Fruit fly (Drosophila melanogaster): ENCODE results near the gene FMRFaR.

FMRFaR gene

DNA sequence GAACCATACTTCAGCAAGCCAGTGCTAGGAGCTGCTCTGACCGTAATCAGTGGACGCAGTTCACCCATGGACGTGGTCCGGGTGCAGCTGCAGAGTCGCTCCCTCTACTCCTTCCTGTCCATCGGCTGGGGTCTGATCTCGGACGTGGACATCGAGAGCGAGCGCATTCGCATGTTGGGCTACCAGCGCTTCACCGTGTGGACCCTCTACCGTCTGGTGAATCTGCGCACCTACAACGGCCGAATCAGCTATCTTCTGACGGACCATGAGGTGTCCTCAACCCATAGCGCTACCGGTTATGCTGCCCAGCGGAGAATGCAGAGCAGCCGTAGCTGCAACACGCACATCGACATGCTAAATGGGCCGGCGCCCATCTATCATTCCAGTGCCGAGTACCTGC is 47.1 kb downstream of the FMRFaR start:
- peak; percentile 53 for TF ChIP-seq Med (GFP tag)
- TF ChIP-seq bigmax (GFP tag; optimal IDR thresholded peaks at IDR 0.05), result no peak
- TF ChIP-seq CG4360 (GFP tag; IDR thresholded peaks at IDR 0.05), result no peak
- TF ChIP-seq CG8478 (optimal IDR thresholded peaks at IDR 0.05), result peak; percentile 63
- TF ChIP-seq disco-r (GFP tag; optimal IDR thresholded peaks at IDR 0.05), result no peak

DNA sequence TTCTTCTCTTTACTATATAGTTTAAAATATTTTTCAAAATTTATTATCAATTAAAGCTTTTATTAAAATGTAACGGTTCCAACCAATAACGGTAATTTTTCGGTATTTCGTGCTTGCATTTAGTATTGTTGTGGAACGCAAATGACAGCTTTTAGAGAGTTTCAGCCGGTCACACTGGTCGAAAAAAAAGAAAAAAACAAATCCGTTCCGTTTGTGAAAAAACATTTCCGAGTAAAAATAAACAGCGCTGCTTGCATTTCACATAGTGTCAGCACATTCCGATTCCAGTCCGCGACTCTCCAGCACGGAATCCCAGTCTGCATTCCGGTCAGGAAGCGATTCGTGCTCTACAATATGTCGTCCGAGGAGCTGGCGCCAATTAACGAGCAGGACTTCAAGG is 48.7 kb downstream of the FMRFaR start, which contains the start of gene CG32485:
CG32485 (plus strand) TSS at position 139 of the 400 bp plus-strand sequence.
- no peak for TF ChIP-seq CG2120 (GFP tag; optimal IDR thresholded peaks at IDR 0.05)
- no peak for TF ChIP-seq toy (GFP tag; IDR thresholded peaks at IDR 0.05)
- TF ChIP-seq Max (GFP tag; optimal IDR thresholded peaks at IDR 0.05), result no peak
- no peak for TF ChIP-seq NC2β (GFP tag; optimal IDR thresholded peaks at IDR 0.05)
- peak; percentile 55 for TF ChIP-seq stwl (tag; optimal IDR thresholded peaks at IDR 0.05)
- TF ChIP-seq Sry-β (GFP tag; optimal IDR thresholded peaks at IDR 0.05), result no peak
- no peak for TF ChIP-seq slp2 (GFP tag; optimal IDR thresholded peaks at IDR 0.05)
- no peak for TF ChIP-seq pnt (GFP tag; optimal IDR thresholded peaks at IDR 0.05)
- TF ChIP-seq CG9797 (GFP tag; optimal IDR thresholded peaks at IDR 0.05), result peak; percentile 57
- no peak for TF ChIP-seq tx (GFP tag; optimal IDR thresholded peaks at IDR 0.05)
- no peak for TF ChIP-seq CG3407 (GFP tag; optimal IDR thresholded peaks at IDR 0.05)
- TF ChIP-seq MBD-R2 (GFP tag; IDR thresholded peaks at IDR 0.05), result peak; percentile 64
- TF ChIP-seq CG17361 (GFP tag; IDR thresholded peaks at IDR 0.05), result no peak
- TF ChIP-seq bsh (GFP tag; optimal IDR thresholded peaks at IDR 0.05), result no peak
- no peak for TF ChIP-seq Trl (optimal IDR thresholded peaks at IDR 0.05)
- TF ChIP-seq Trl (GFP tag; optimal IDR thresholded peaks at IDR 0.05), result no peak
- TF ChIP-seq HLH4C (GFP tag; IDR thresholded peaks at IDR 0.05; ENCODE audit: partially characterized antibody), result no peak
- no peak for TF ChIP-seq CG8281 (tag; optimal IDR thresholded peaks at IDR 0.05)
- no peak for TF ChIP-seq crc (GFP tag; optimal IDR thresholded peaks at IDR 0.05)
- TF ChIP-seq Sin3A (optimal IDR thresholded peaks at IDR 0.05), result no peak
- no peak for TF ChIP-seq gro (GFP tag; optimal IDR thresholded peaks at IDR 0.05)
- no peak for TF ChIP-seq Dbx (GFP tag; IDR thresholded peaks at IDR 0.05)
- peak; percentile 47 for TF ChIP-seq CoRest (tag; optimal IDR thresholded peaks at IDR 0.05)
- no peak for TF ChIP-seq Lim3 (GFP tag; IDR thresholded peaks at IDR 0.05)
- no peak for TF ChIP-seq tap (tag; optimal IDR thresholded peaks at IDR 0.05)
- no peak for TF ChIP-seq ssp (GFP tag; IDR thresholded peaks at IDR 0.05)
- TF ChIP-seq CG30020 (tag; optimal IDR thresholded peaks at IDR 0.05), result no peak
- TF ChIP-seq CG12659 (GFP tag; optimal IDR thresholded peaks at IDR 0.05), result peak; percentile 15
- no peak for TF ChIP-seq CG6654 (GFP tag; optimal IDR thresholded peaks at IDR 0.05)
- no peak for TF ChIP-seq CG10543 (GFP tag; optimal IDR thresholded peaks at IDR 0.05)
- no peak for TF ChIP-seq D19B (GFP tag; optimal IDR thresholded peaks at IDR 0.05)
- TF ChIP-seq jing (GFP tag; optimal IDR thresholded peaks at IDR 0.05), result no peak
- no peak for TF ChIP-seq ac (GFP tag; optimal IDR thresholded peaks at IDR 0.05)
- TF ChIP-seq trh (GFP tag; optimal IDR thresholded peaks at IDR 0.05), result no peak
- TF ChIP-seq Dp (GFP tag; optimal IDR thresholded peaks at IDR 0.05), result peak; percentile 32
- TF ChIP-seq Eip74EF (GFP tag; optimal IDR thresholded peaks at IDR 0.05), result no peak
- TF ChIP-seq kay (GFP tag; optimal IDR thresholded peaks at IDR 0.05), result no peak
- no peak for TF ChIP-seq Atf3 (GFP tag; optimal IDR thresholded peaks at IDR 0.05)
- TF ChIP-seq Bgb (GFP tag; IDR thresholded peaks at IDR 0.05; ENCODE audit: partially characterized antibody), result no peak
- no peak for TF ChIP-seq ara (GFP tag; IDR thresholded peaks at IDR 0.05)
- no peak for TF ChIP-seq Xbp1 (GFP tag; optimal IDR thresholded peaks at IDR 0.05)
- TF ChIP-seq rib (GFP tag; IDR thresholded peaks at IDR 0.05), result no peak
- TF ChIP-seq nom (GFP tag; optimal IDR thresholded peaks at IDR 0.05), result peak; percentile 9
- TF ChIP-seq luna (GFP tag; optimal IDR thresholded peaks at IDR 0.05), result no peak
- no peak for TF ChIP-seq CG18011 (GFP tag; optimal IDR thresholded peaks at IDR 0.05)
- TF ChIP-seq sna (GFP tag; IDR thresholded peaks at IDR 0.05; ENCODE audit: partially characterized antibody), result no peak
